Worm (Caenorhabditis elegans) whole organism, L4 larva: Measurements from ENCODE around the gene F31E8.5.

Experiments used
- F26F4.8 ChIP-seq: fragments of 200-800 bp; sonication (Bioruptor generic); conservative IDR thresholded peaks from 2 replicates; pipeline ENCODE4 v1.3.6; 2022; ENCODE audit warnings: missing genetic modification characterization, missing compliant biosample characterization
- R02D3.7 ChIP-seq: fragments of 150-350 bp; sonication (generic microtip); optimal IDR thresholded peaks from 3 replicates; lab custom pipeline; 2014; ENCODE audit warnings: missing biosample characterization, missing genetic modification characterization
- T20F7.1 ChIP-seq: fragments of 200-800 bp; sonication (Bioruptor generic); optimal IDR thresholded peaks from 2 replicates; lab custom pipeline; 2018; ENCODE audit warnings: mild to moderate bottlenecking, missing genetic modification characterization, missing compliant biosample characterization
- ZK337.2 ChIP-seq: fragments of 200-800 bp; sonication (Bioruptor generic); IDR thresholded peaks from 2 replicates; pipeline ENCODE4 v1.3.6; 2022; ENCODE audit warnings: missing genetic modification reagents, missing genetic modification characterization, missing compliant biosample characterization
- aly-2 ChIP-seq: sonication (generic microtip); optimal IDR thresholded peaks from 2 replicates; lab custom pipeline; 2018; ENCODE audit warnings: missing biosample characterization, missing genetic modification characterization
- arid-1 ChIP-seq: fragments of 200-800 bp; sonication (Bioruptor generic); conservative IDR thresholded peaks from 2 replicates; pipeline ENCODE4 v1.3.6; 2022; ENCODE audit warnings: missing genetic modification reagents, missing genetic modification characterization, missing compliant biosample characterization
- attf-4 ChIP-seq: sonication (generic microtip); optimal IDR thresholded peaks from 3 replicates; lab custom pipeline; 2017; ENCODE audit warnings: missing biosample characterization, missing genetic modification characterization
- ceh-32 ChIP-seq: sonication (generic microtip); optimal IDR thresholded peaks from 2 replicates; lab custom pipeline; 2016; ENCODE audit warnings: mild to moderate bottlenecking, missing genetic modification characterization, missing compliant biosample characterization; ENCODE audit not compliant: poor library complexity
- daf-12 ChIP-seq: fragments of 150-350 bp; optimal IDR thresholded peaks from 2 replicates; lab custom pipeline; 2014; ENCODE audit warnings: missing biosample characterization, missing genetic modification reagents, missing genetic modification characterization
- daf-16 ChIP-seq, 3 experiments: sonication (generic microtip); optimal IDR thresholded peaks; 2 replicates each; lab custom pipeline; 2016 to 2017; ENCODE audit warnings: missing genetic modification characterization in 3 of 3, missing genetic modification reagents in 3 of 3, mild to moderate bottlenecking in 2 of 3, missing compliant biosample characterization in 2 of 3, missing biosample characterization in 1 of 3, moderate library complexity in 1 of 3
- daf-8 ChIP-seq: fragments of 200-800 bp; sonication (Bioruptor generic); IDR thresholded peaks from 2 replicates; pipeline ENCODE4 v1.3.6; 2022; ENCODE audit warnings: missing genetic modification characterization, missing compliant biosample characterization
- dmd-6 ChIP-seq: fragments of 200-800 bp; sonication (Bioruptor generic); IDR thresholded peaks from 2 replicates; pipeline ENCODE4 v1.3.6; 2022; ENCODE audit warnings: missing genetic modification reagents, missing genetic modification characterization, missing compliant biosample characterization
- egl-27 ChIP-seq: sonication (generic microtip); optimal IDR thresholded peaks from 3 replicates; lab custom pipeline; 2017; ENCODE audit warnings: missing biosample characterization, missing genetic modification reagents, missing genetic modification characterization
- egl-43 ChIP-seq: fragments of 200-800 bp; sonication (Bioruptor generic); IDR thresholded peaks from 2 replicates; pipeline ENCODE4 v1.3.6; 2022; ENCODE audit warnings: missing genetic modification reagents, missing genetic modification characterization, missing compliant biosample characterization
- fos-1 ChIP-seq: fragments of 150-350 bp; optimal IDR thresholded peaks from 2 replicates; lab custom pipeline; 2014; ENCODE audit warnings: missing biosample characterization, missing genetic modification characterization
- hlh-30 ChIP-seq: sonication (generic microtip); optimal IDR thresholded peaks from 2 replicates; lab custom pipeline; 2017; ENCODE audit warnings: antibody characterized with exemption, mild to moderate bottlenecking, missing genetic modification characterization, missing compliant biosample characterization; ENCODE audit not compliant: insufficient read depth
- lin-1 ChIP-seq: fragments of 200-800 bp; sonication (Bioruptor generic); IDR thresholded peaks from 2 replicates; pipeline ENCODE4 v1.3.6; 2022; ENCODE audit warnings: missing genetic modification reagents, missing genetic modification characterization, missing compliant biosample characterization
- lin-13 ChIP-seq: fragments of 150-350 bp; optimal IDR thresholded peaks from 2 replicates; lab custom pipeline; 2014; ENCODE audit warnings: missing biosample characterization, missing genetic modification reagents, missing genetic modification characterization
- lin-15B ChIP-seq: fragments of 150-350 bp; sonication (generic microtip); optimal IDR thresholded peaks from 3 replicates; lab custom pipeline; 2014; ENCODE audit warnings: missing biosample characterization, missing genetic modification characterization
- madf-5 ChIP-seq, 2 experiments: fragments of 200-800 bp; sonication (Bioruptor generic); IDR thresholded peaks; 2 replicates each; pipeline ENCODE4 v1.3.6; 2022; ENCODE audit warnings: missing compliant biosample characterization in 2 of 2, missing genetic modification characterization in 2 of 2
- madf-9 ChIP-seq: fragments of 200-800 bp; sonication (Bioruptor generic); conservative IDR thresholded peaks from 2 replicates; pipeline ENCODE4 v1.3.6; 2022; ENCODE audit warnings: missing genetic modification reagents, missing genetic modification characterization, missing compliant biosample characterization
- mdl-1 ChIP-seq, 2 experiments: fragments of 150-350 bp in 1 of 2; sonication (generic microtip) in 1 of 2; optimal IDR thresholded peaks; 2 replicates each; lab custom pipeline; 2014 to 2017; ENCODE audit warnings: missing biosample characterization in 2 of 2, missing genetic modification characterization in 2 of 2
- mdt-29 ChIP-seq: fragments of 200-800 bp; sonication (Bioruptor generic); IDR thresholded peaks from 2 replicates; pipeline ENCODE4 v1.3.6; 2022; ENCODE audit warnings: missing genetic modification reagents, missing genetic modification characterization, missing compliant biosample characterization
- mep-1 ChIP-seq: fragments of 150-350 bp; sonication (generic microtip); optimal IDR thresholded peaks from 3 replicates; lab custom pipeline; 2014; ENCODE audit warnings: missing biosample characterization, missing genetic modification characterization
- mes-2 ChIP-seq: sonication (generic microtip); optimal IDR thresholded peaks from 2 replicates; lab custom pipeline; 2016; ENCODE audit warnings: missing genotype, mild to moderate bottlenecking, missing genetic modification characterization, missing compliant biosample characterization; ENCODE audit not compliant: poor library complexity, severe bottlenecking
- nhr-102 ChIP-seq: sonication (generic microtip); optimal IDR thresholded peaks from 2 replicates; lab custom pipeline; 2016; ENCODE audit warnings: mild to moderate bottlenecking, missing genetic modification characterization, moderate library complexity, missing compliant biosample characterization
- nhr-111 ChIP-seq: fragments of 200-800 bp; sonication (Bioruptor generic); optimal IDR thresholded peaks from 2 replicates; lab custom pipeline; 2018; ENCODE audit warnings: mild to moderate bottlenecking, missing genetic modification characterization, missing compliant biosample characterization
- nhr-237 ChIP-seq: sonication (generic microtip); optimal IDR thresholded peaks from 2 replicates; lab custom pipeline; 2017; ENCODE audit warnings: missing biosample characterization, missing genetic modification characterization
- nhr-28 ChIP-seq: fragments of 150-350 bp; optimal IDR thresholded peaks from 2 replicates; lab custom pipeline; 2014; ENCODE audit warnings: missing biosample characterization, missing genetic modification characterization
- nhr-41 ChIP-seq: fragments of 200-800 bp; sonication (Bioruptor generic); IDR thresholded peaks from 2 replicates; pipeline ENCODE4 v1.3.6; 2022; ENCODE audit warnings: missing genetic modification reagents, missing genetic modification characterization, missing compliant biosample characterization
- nhr-48 ChIP-seq: sonication (generic microtip); optimal IDR thresholded peaks from 2 replicates; lab custom pipeline; 2016; ENCODE audit warnings: mild to moderate bottlenecking, missing genetic modification characterization, missing compliant biosample characterization
- nhr-6 ChIP-seq: fragments of 150-350 bp; optimal IDR thresholded peaks from 2 replicates; lab custom pipeline; 2014; ENCODE audit warnings: missing biosample characterization, missing genetic modification characterization
- nhr-77 ChIP-seq: fragments of 150-350 bp; optimal IDR thresholded peaks from 2 replicates; lab custom pipeline; 2014; ENCODE audit warnings: missing biosample characterization, missing genetic modification characterization
- php-3 ChIP-seq: fragments of 200-800 bp; sonication (Bioruptor generic); IDR thresholded peaks from 2 replicates; pipeline ENCODE4 v1.3.6; 2022; ENCODE audit warnings: missing genetic modification reagents, missing genetic modification characterization, missing compliant biosample characterization
- pqm-1 ChIP-seq: sonication (generic microtip); optimal IDR thresholded peaks from 2 replicates; lab custom pipeline; 2017; ENCODE audit warnings: missing biosample characterization, missing genetic modification characterization
- rbr-2 ChIP-seq: sonication (generic microtip); optimal IDR thresholded peaks from 2 replicates; lab custom pipeline; 2016; ENCODE audit warnings: missing genotype, missing genetic modification characterization, missing compliant biosample characterization
- snpc-1.2 ChIP-seq: fragments of 200-800 bp; sonication (Bioruptor generic); IDR thresholded peaks from 2 replicates; pipeline ENCODE4 v1.3.6; 2022; ENCODE audit warnings: missing genetic modification reagents, missing genetic modification characterization, missing compliant biosample characterization
- spr-1 ChIP-seq: sonication (generic microtip); optimal IDR thresholded peaks from 2 replicates; lab custom pipeline; 2016; ENCODE audit warnings: mild to moderate bottlenecking, missing genetic modification characterization, missing compliant biosample characterization
- tra-1 ChIP-seq: fragments of 200-800 bp; sonication (Bioruptor generic); IDR thresholded peaks from 2 replicates; pipeline ENCODE4 v1.3.6; 2022; ENCODE audit warnings: missing genetic modification reagents, missing genetic modification characterization, missing compliant biosample characterization
- unc-130 ChIP-seq: sonication (generic microtip); optimal IDR thresholded peaks from 2 replicates; lab custom pipeline; 2016; ENCODE audit warnings: missing genetic modification reagents, missing genetic modification characterization, missing compliant biosample characterization
- unc-39 ChIP-seq: sonication (generic microtip); optimal IDR thresholded peaks from 2 replicates; lab custom pipeline; 2017; ENCODE audit warnings: missing biosample characterization, missing genetic modification characterization
- unc-62 ChIP-seq, 3 experiments: fragments of 150-350 bp in 1 of 3; sonication (generic microtip); optimal IDR thresholded peaks in 2 of 3; peaks in 1 of 3; 1 replicate in 1 of 3; 2 replicates in 2 of 3; lab custom pipeline; 2014 to 2017; ENCODE audit warnings: missing biosample characterization in 3 of 3, missing genetic modification characterization in 3 of 3, missing genetic modification reagents in 3 of 3, missing genotype in 1 of 3
- zag-1 ChIP-seq: fragments of 150-350 bp; optimal IDR thresholded peaks from 2 replicates; lab custom pipeline; 2014; ENCODE audit warnings: missing biosample characterization, missing genetic modification characterization
- zip-2 ChIP-seq: fragments of 150-350 bp; optimal IDR thresholded peaks from 2 replicates; lab custom pipeline; 2014; ENCODE audit warnings: missing biosample characterization, missing genetic modification characterization
- ztf-11 ChIP-seq: fragments of 150-350 bp; optimal IDR thresholded peaks from 2 replicates; lab custom pipeline; 2014; ENCODE audit warnings: missing biosample characterization, missing genetic modification characterization

Gene F31E8.5

DNA sequence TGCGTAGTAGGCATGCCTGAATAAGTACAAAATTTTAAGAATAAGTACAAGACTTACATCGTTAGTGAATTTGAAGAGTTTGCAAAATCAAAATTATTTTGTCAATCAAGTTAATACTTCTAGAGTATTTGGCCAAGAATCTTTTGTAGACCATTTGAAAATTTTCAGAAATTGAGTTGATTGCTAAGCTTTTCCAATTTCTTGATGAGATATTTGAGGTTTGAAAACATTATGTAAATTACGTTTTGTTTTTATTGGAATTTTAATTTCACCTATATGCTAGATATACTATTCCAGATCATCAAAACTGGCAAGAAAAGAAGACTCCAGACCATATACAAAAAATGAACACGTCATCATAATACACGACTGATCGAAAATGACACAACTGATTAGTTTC, 4.0 kb downstream of the F31E8.5 start, which contains the start of gene tab-1:
TSS of gene tab-1 (plus strand) at position 301 of the 400 bp plus-strand sequence.
- no peak for TF ChIP-seq rbr-2 (tag; lab: Kevin White, UChicago)
- TF ChIP-seq zag-1 (tag; lab: Kevin White, UChicago): no peak
- TF ChIP-seq zip-2: no peak
- TF ChIP-seq egl-43 (GFP tag; lab: Robert Waterston, UW): no peak
- no peak for TF ChIP-seq pqm-1 (tag; lab: Kevin White, UChicago)
- no peak for TF ChIP-seq madf-9
- no peak for TF ChIP-seq lin-15B
- TF ChIP-seq unc-130 (GFP tag; lab: Kevin White, UChicago): no peak
- TF ChIP-seq arid-1 (GFP tag; lab: Robert Waterston, UW): no peak
- no peak for TF ChIP-seq egl-27 (tag; lab: Kevin White, UChicago)
- TF ChIP-seq nhr-48 (tag; lab: Kevin White, UChicago): no peak
- no peak for TF ChIP-seq ztf-11 (tag; lab: Kevin White, UChicago)
- no peak for TF ChIP-seq snpc-1.2 (GFP tag; lab: Robert Waterston, UW)
- TF ChIP-seq, all 104 proteins: peak for 0

DNA sequence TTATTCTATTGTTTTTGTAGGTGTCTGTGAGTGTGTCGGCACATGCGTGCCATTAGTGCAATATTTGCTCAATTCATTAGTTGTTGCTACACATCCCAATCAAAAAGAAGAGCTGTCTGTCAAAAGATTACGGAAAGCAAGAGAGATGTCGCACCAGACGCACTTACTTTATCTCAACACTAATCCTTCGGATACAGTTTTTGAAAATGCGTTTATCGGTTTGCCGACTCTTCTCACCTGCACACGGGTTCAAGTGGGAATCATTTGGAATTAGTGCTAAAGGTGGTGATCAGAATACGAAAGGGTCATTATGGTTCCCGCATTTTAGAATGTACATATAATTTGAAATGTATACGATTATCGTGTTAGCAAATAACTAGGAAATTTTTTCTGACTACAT, 5.8 kb downstream of the F31E8.5 start:
- TF ChIP-seq unc-62 (GFP tag; optimal IDR thresholded peaks at IDR 0.05 in 1 of 2; lab: Kevin White, UChicago) (peak in 1 of 2 experiments; percentile 70), unc-62 (tag; optimal IDR thresholded peaks at IDR 0.05; lab: Kevin White, UChicago) (no peak), spr-1 (no peak)
- TF ChIP-seq, all 104 proteins: peak for 1

DNA sequence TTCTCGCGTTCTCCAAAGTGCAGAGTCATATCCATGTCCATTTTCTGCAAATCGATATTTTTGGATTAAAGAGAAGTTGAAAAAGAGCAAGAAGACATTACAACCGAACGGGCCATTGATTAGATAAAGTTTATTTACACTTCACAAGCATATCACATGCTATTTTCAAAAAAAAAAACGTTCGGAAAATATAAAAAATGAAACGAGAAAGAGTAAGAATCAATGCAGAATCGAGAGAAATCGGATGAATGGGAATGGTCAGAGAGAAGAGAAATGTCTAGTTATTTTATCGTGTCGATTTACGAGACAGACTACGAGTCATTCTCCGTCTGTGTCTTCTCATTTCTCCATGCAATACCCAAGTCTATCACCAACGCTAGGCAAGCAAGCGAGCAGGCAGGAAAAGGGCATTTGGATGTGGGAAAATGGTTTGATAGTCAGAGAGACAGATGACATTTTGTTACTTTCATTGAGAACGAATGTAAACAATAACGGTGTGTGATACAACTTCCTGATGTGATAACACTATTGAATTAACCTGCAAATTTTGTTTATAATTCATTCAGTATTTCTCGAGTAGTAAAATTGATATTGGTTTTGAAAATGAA, 6.9 kb downstream of the F31E8.5 start, which contains the start of gene F31E8.4:
TSS of gene F31E8.4 (minus strand) at position 51 of the 608 bp plus-strand sequence.
- peak; percentile 1 for TF ChIP-seq nhr-6 (tag; lab: Kevin White, UChicago)
- TF ChIP-seq mdl-1 (tag; optimal IDR thresholded peaks at IDR 0.05; lab: Kevin White, UChicago): peak in 1 of 2 experiments; percentile 15
- TF ChIP-seq php-3 (GFP tag; lab: Robert Waterston, UW): peak; percentile 49; the same call in 1 of the 2 replicates
- no peak for TF ChIP-seq F26F4.8 (GFP tag; lab: Robert Waterston, UW)
- TF ChIP-seq aly-2 (tag; lab: Kevin White, UChicago): no peak
- TF ChIP-seq daf-12 (tag; lab: Kevin White, UChicago): no peak
- peak; percentile 81 for TF ChIP-seq pqm-1 (tag; lab: Kevin White, UChicago)
- no peak for TF ChIP-seq daf-16 (GFP tag; optimal IDR thresholded peaks at IDR 0.05; lab: Kevin White, UChicago)
- TF ChIP-seq daf-16 (tag; optimal IDR thresholded peaks at IDR 0.05; lab: Kevin White, UChicago): peak; percentile 85
- TF ChIP-seq unc-130 (GFP tag; lab: Kevin White, UChicago): no peak
- peak; percentile 24 for TF ChIP-seq hlh-30 (tag; lab: Kevin White, UChicago)
- no peak for TF ChIP-seq unc-39 (tag; lab: Kevin White, UChicago)
- no peak for TF ChIP-seq lin-13 (GFP tag; lab: Kevin White, UChicago)
- peak; percentile 88 for TF ChIP-seq nhr-28 (tag; lab: Kevin White, UChicago)
- TF ChIP-seq mes-2 (tag; lab: Kevin White, UChicago): peak; percentile 42
- no peak for TF ChIP-seq nhr-41 (GFP tag; lab: Robert Waterston, UW)
- no peak for TF ChIP-seq nhr-111
- TF ChIP-seq T20F7.1: no peak
- peak; percentile 52 for TF ChIP-seq dmd-6 (GFP tag; lab: Robert Waterston, UW)
- no peak for TF ChIP-seq zip-2
- peak; percentile 34 for TF ChIP-seq R02D3.7 (tag; lab: Kevin White, UChicago)
- peak in 1 of 2 experiments; percentile 88 for TF ChIP-seq unc-62 (GFP tag; optimal IDR thresholded peaks at IDR 0.05 in 1 of 2; lab: Kevin White, UChicago)
- TF ChIP-seq unc-62 (tag; optimal IDR thresholded peaks at IDR 0.05; lab: Kevin White, UChicago): no peak
- TF ChIP-seq mdt-29 (GFP tag; lab: Robert Waterston, UW): no peak
- peak; percentile 53 for TF ChIP-seq nhr-77 (tag; lab: Kevin White, UChicago)
- TF ChIP-seq ZK337.2: no peak
- no peak for TF ChIP-seq lin-1 (GFP tag; lab: Robert Waterston, UW)
- no peak for TF ChIP-seq fos-1 (tag; lab: Kevin White, UChicago)
- no peak for TF ChIP-seq nhr-102 (tag; lab: Kevin White, UChicago)
- no peak for TF ChIP-seq madf-5 (GFP tag; IDR thresholded peaks at IDR 0.05; lab: Robert Waterston, UW)
- TF ChIP-seq tra-1 (GFP tag; lab: Robert Waterston, UW): 0 out of 2 replicates have a peak, but pooled peaks have one; percentile 18
- no peak for TF ChIP-seq ceh-32 (tag; lab: Kevin White, UChicago)
- no peak for TF ChIP-seq snpc-1.2 (GFP tag; lab: Robert Waterston, UW)
- no peak for TF ChIP-seq nhr-237 (tag; lab: Kevin White, UChicago)
- TF ChIP-seq attf-4 (tag; lab: Kevin White, UChicago): no peak
- TF ChIP-seq daf-8 (GFP tag; lab: Robert Waterston, UW): no peak
- TF ChIP-seq mep-1 (tag; lab: Kevin White, UChicago): no peak
